Worm (Caenorhabditis elegans) whole organism, L1 larva: ENCODE data around the gene ttc-39B.

Experiments used
- alr-1 ChIP-seq: fragments of 200-800 bp; sonication (Bioruptor generic); optimal IDR thresholded peaks from 2 replicates; lab custom pipeline; 2018; ENCODE audit warnings: borderline replicate concordance, mild to moderate bottlenecking, missing genetic modification characterization, missing compliant biosample characterization
- ceh-82 ChIP-seq, 3 experiments: fragments of 150-350 bp in 1 of 3; sonication (generic microtip) in 2 of 3; optimal IDR thresholded peaks; 2 replicates each; lab custom pipeline; 2014 to 2017; ENCODE audit warnings: missing biosample characterization in 3 of 3, missing genetic modification characterization in 3 of 3
- elt-2 ChIP-seq: sonication (generic microtip); optimal IDR thresholded peaks from 2 replicates; lab custom pipeline; 2016; ENCODE audit warnings: missing genetic modification characterization, mild to moderate bottlenecking, inconsistent platforms, missing compliant biosample characterization, missing genetic modification reagents
- fos-1 ChIP-seq: fragments of 150-350 bp; optimal IDR thresholded peaks from 2 replicates; lab custom pipeline; 2014; ENCODE audit warnings: missing biosample characterization, missing genetic modification characterization
- jun-1 ChIP-seq: fragments of 150-350 bp; optimal IDR thresholded peaks from 2 replicates; lab custom pipeline; 2014; ENCODE audit warnings: missing biosample characterization, missing genetic modification reagents, missing genetic modification characterization
- lir-3 ChIP-seq: sonication (generic microtip); optimal IDR thresholded peaks from 2 replicates; lab custom pipeline; 2016; ENCODE audit warnings: mild to moderate bottlenecking, missing genetic modification characterization, moderate library complexity, missing compliant biosample characterization; ENCODE audit not compliant: poor library complexity
- nhr-20 ChIP-seq: sonication (generic microtip); optimal IDR thresholded peaks from 2 replicates; lab custom pipeline; 2016; ENCODE audit warnings: mild to moderate bottlenecking, missing genetic modification characterization, missing compliant biosample characterization
- nhr-28 ChIP-seq: fragments of 150-350 bp; optimal IDR thresholded peaks from 2 replicates; lab custom pipeline; 2014; ENCODE audit warnings: missing biosample characterization, missing genetic modification characterization
- pax-3 ChIP-seq: fragments of 200-800 bp; sonication (Bioruptor generic); optimal IDR thresholded peaks from 2 replicates; lab custom pipeline; 2018; ENCODE audit warnings: mild to moderate bottlenecking, missing genetic modification characterization, moderate library complexity, missing compliant biosample characterization
- pqm-1 ChIP-seq: sonication (generic microtip); optimal IDR thresholded peaks from 3 replicates; lab custom pipeline; 2017; ENCODE audit warnings: missing biosample characterization, missing genetic modification characterization
- zag-1 ChIP-seq: fragments of 150-350 bp; optimal IDR thresholded peaks from 2 replicates; lab custom pipeline; 2014; ENCODE audit warnings: missing biosample characterization, missing genetic modification characterization

ce11 chrII:6347341-6348118 is 13.7 kb upstream of the ttc-39B start, which contains the start of gene lgg-1:
- TF ChIP-seq nhr-28 (tag; lab: Kevin White, UChicago): no peak
- TF ChIP-seq elt-2 (tag; lab: Kevin White, UChicago): peak; percentile 12
- no peak for TF ChIP-seq zag-1 (tag; lab: Kevin White, UChicago)
- peak; percentile 33 to 77 (median 44) for TF ChIP-seq ceh-82 (tag; optimal IDR thresholded peaks at IDR 0.05; lab: Kevin White, UChicago)
- TF ChIP-seq pqm-1: no peak
- peak; percentile 70 for TF ChIP-seq nhr-20 (tag; lab: Kevin White, UChicago)
- TF ChIP-seq jun-1 (tag; lab: Kevin White, UChicago): peak; percentile 67
- TF ChIP-seq alr-1 (tag; lab: Kevin White, UChicago): no peak
- TF ChIP-seq fos-1 (tag; lab: Kevin White, UChicago): peak; percentile 32
- TF ChIP-seq lir-3: peak; percentile 35
- TF ChIP-seq pax-3 (tag; lab: Kevin White, UChicago): peak; percentile 55
